Worm (Caenorhabditis elegans) whole organism, L4 larva: Measurements from ENCODE around the gene C37E2.2.
"Not testable (repeated sequence)": the region's sequence is repeated elsewhere in the genome, so short reads cannot be mapped to it uniquely, and the experiment has no call there.

Source experiments
- F26F4.8 ChIP-seq: fragments of 200-800 bp; sonication (Bioruptor generic); conservative IDR thresholded peaks from 2 replicates; pipeline ENCODE4 v1.3.6; 2022; ENCODE audit warnings: missing genetic modification characterization, missing compliant biosample characterization
- R02D3.7 ChIP-seq: fragments of 150-350 bp; sonication (generic microtip); optimal IDR thresholded peaks from 3 replicates; lab custom pipeline; 2014; ENCODE audit warnings: missing biosample characterization, missing genetic modification characterization
- Y48G9A.11 ChIP-seq: fragments of 200-800 bp; sonication (Bioruptor generic); IDR thresholded peaks from 2 replicates; pipeline ENCODE4 v1.3.6; 2022; ENCODE audit warnings: missing genetic modification reagents, missing genetic modification characterization, missing compliant biosample characterization
- aly-2 ChIP-seq: sonication (generic microtip); optimal IDR thresholded peaks from 2 replicates; lab custom pipeline; 2018; ENCODE audit warnings: missing biosample characterization, missing genetic modification characterization
- ceh-20 ChIP-seq: fragments of 200-800 bp; sonication (Bioruptor generic); IDR thresholded peaks from 2 replicates; pipeline ENCODE4 v1.3.6; 2022; ENCODE audit warnings: missing genetic modification reagents, missing genetic modification characterization, missing compliant biosample characterization
- ceh-32 ChIP-seq: sonication (generic microtip); optimal IDR thresholded peaks from 2 replicates; lab custom pipeline; 2016; ENCODE audit warnings: mild to moderate bottlenecking, missing genetic modification characterization, missing compliant biosample characterization; ENCODE audit not compliant: poor library complexity
- ceh-44 ChIP-seq: fragments of 200-800 bp; sonication (Bioruptor generic); IDR thresholded peaks from 2 replicates; pipeline ENCODE4 v1.3.6; 2022; ENCODE audit warnings: missing genetic modification reagents, missing genetic modification characterization, missing compliant biosample characterization
- daf-16 ChIP-seq, 3 experiments: sonication (generic microtip); optimal IDR thresholded peaks; 2 replicates each; lab custom pipeline; 2016 to 2017; ENCODE audit warnings: missing genetic modification characterization in 3 of 3, missing genetic modification reagents in 3 of 3, mild to moderate bottlenecking in 2 of 3, missing compliant biosample characterization in 2 of 3, missing biosample characterization in 1 of 3, moderate library complexity in 1 of 3
- dmd-6 ChIP-seq: fragments of 200-800 bp; sonication (Bioruptor generic); IDR thresholded peaks from 2 replicates; pipeline ENCODE4 v1.3.6; 2022; ENCODE audit warnings: missing genetic modification reagents, missing genetic modification characterization, missing compliant biosample characterization
- dmd-8 ChIP-seq: fragments of 200-800 bp; sonication (Bioruptor generic); IDR thresholded peaks from 2 replicates; pipeline ENCODE4 v1.3.6; 2022; ENCODE audit warnings: missing genetic modification characterization, missing compliant biosample characterization
- dpl-1 ChIP-seq: fragments of 150-350 bp; optimal IDR thresholded peaks from 2 replicates; lab custom pipeline; 2014; ENCODE audit warnings: missing biosample characterization, missing genetic modification reagents, missing genetic modification characterization
- dve-1 ChIP-seq: sonication (generic microtip); optimal IDR thresholded peaks from 2 replicates; lab custom pipeline; 2017; ENCODE audit warnings: antibody characterized with exemption, mild to moderate bottlenecking, missing genetic modification characterization, missing compliant biosample characterization; ENCODE audit not compliant: insufficient read depth
- egl-27 ChIP-seq: sonication (generic microtip); optimal IDR thresholded peaks from 3 replicates; lab custom pipeline; 2017; ENCODE audit warnings: missing biosample characterization, missing genetic modification reagents, missing genetic modification characterization
- egl-43 ChIP-seq: fragments of 200-800 bp; sonication (Bioruptor generic); IDR thresholded peaks from 2 replicates; pipeline ENCODE4 v1.3.6; 2022; ENCODE audit warnings: missing genetic modification reagents, missing genetic modification characterization, missing compliant biosample characterization
- fkh-10 ChIP-seq: fragments of 150-350 bp; optimal IDR thresholded peaks from 2 replicates; lab custom pipeline; 2014; ENCODE audit warnings: missing biosample characterization, missing genetic modification reagents, missing genetic modification characterization
- gei-8 ChIP-seq: fragments of 200-800 bp; sonication (Bioruptor generic); optimal IDR thresholded peaks from 2 replicates; lab custom pipeline; 2018; ENCODE audit warnings: mild to moderate bottlenecking, missing genetic modification characterization, missing compliant biosample characterization
- hlh-11 ChIP-seq: fragments of 200-800 bp; sonication (Bioruptor generic); optimal IDR thresholded peaks from 2 replicates; lab custom pipeline; 2018; ENCODE audit warnings: mild to moderate bottlenecking, missing genetic modification characterization, missing compliant biosample characterization
- lin-1 ChIP-seq: fragments of 200-800 bp; sonication (Bioruptor generic); IDR thresholded peaks from 2 replicates; pipeline ENCODE4 v1.3.6; 2022; ENCODE audit warnings: missing genetic modification reagents, missing genetic modification characterization, missing compliant biosample characterization
- madf-5 ChIP-seq, 2 experiments: fragments of 200-800 bp; sonication (Bioruptor generic); IDR thresholded peaks; 2 replicates each; pipeline ENCODE4 v1.3.6; 2022; ENCODE audit warnings: missing compliant biosample characterization in 2 of 2, missing genetic modification characterization in 2 of 2
- madf-9 ChIP-seq: fragments of 200-800 bp; sonication (Bioruptor generic); conservative IDR thresholded peaks from 2 replicates; pipeline ENCODE4 v1.3.6; 2022; ENCODE audit warnings: missing genetic modification reagents, missing genetic modification characterization, missing compliant biosample characterization
- mxl-3 ChIP-seq: fragments of 200-800 bp; sonication (Bioruptor generic); optimal IDR thresholded peaks from 2 replicates; lab custom pipeline; 2018; ENCODE audit warnings: mild to moderate bottlenecking, missing genetic modification characterization, missing compliant biosample characterization
- nhr-237 ChIP-seq: sonication (generic microtip); optimal IDR thresholded peaks from 2 replicates; lab custom pipeline; 2017; ENCODE audit warnings: missing biosample characterization, missing genetic modification characterization
- nhr-28 ChIP-seq: fragments of 150-350 bp; optimal IDR thresholded peaks from 2 replicates; lab custom pipeline; 2014; ENCODE audit warnings: missing biosample characterization, missing genetic modification characterization
- nhr-41 ChIP-seq: fragments of 200-800 bp; sonication (Bioruptor generic); IDR thresholded peaks from 2 replicates; pipeline ENCODE4 v1.3.6; 2022; ENCODE audit warnings: missing genetic modification reagents, missing genetic modification characterization, missing compliant biosample characterization
- nhr-42 ChIP-seq: fragments of 200-800 bp; sonication (Bioruptor generic); IDR thresholded peaks from 2 replicates; pipeline ENCODE4 v1.3.6; 2022; ENCODE audit warnings: missing genetic modification characterization, missing compliant biosample characterization
- nhr-48 ChIP-seq: sonication (generic microtip); optimal IDR thresholded peaks from 2 replicates; lab custom pipeline; 2016; ENCODE audit warnings: mild to moderate bottlenecking, missing genetic modification characterization, missing compliant biosample characterization
- nhr-76 ChIP-seq: fragments of 150-350 bp; optimal IDR thresholded peaks from 2 replicates; lab custom pipeline; 2014; ENCODE audit warnings: missing biosample characterization, missing genetic modification characterization
- nhr-77 ChIP-seq: fragments of 150-350 bp; optimal IDR thresholded peaks from 2 replicates; lab custom pipeline; 2014; ENCODE audit warnings: missing biosample characterization, missing genetic modification characterization
- pha-4 ChIP-seq, 2 experiments: fragments of 150-350 bp in 1 of 2; fragments of 200-800 bp in 1 of 2; sonication (Bioruptor generic) in 1 of 2; IDR thresholded peaks in 1 of 2; optimal IDR thresholded peaks in 1 of 2; 2 replicates each; pipeline versions ENCODE4 v1.3.6 to Lab custom; 2014 to 2022; ENCODE audit warnings: missing genetic modification characterization in 2 of 2, missing genetic modification reagents in 2 of 2, missing biosample characterization in 1 of 2, missing compliant biosample characterization in 1 of 2
- php-3 ChIP-seq: fragments of 200-800 bp; sonication (Bioruptor generic); IDR thresholded peaks from 2 replicates; pipeline ENCODE4 v1.3.6; 2022; ENCODE audit warnings: missing genetic modification reagents, missing genetic modification characterization, missing compliant biosample characterization
- pqm-1 ChIP-seq: sonication (generic microtip); optimal IDR thresholded peaks from 2 replicates; lab custom pipeline; 2017; ENCODE audit warnings: missing biosample characterization, missing genetic modification characterization
- saeg-2 ChIP-seq: fragments of 200-800 bp; sonication (Bioruptor generic); IDR thresholded peaks from 2 replicates; pipeline ENCODE4 v1.3.6; 2022; ENCODE audit warnings: missing genetic modification reagents, missing genetic modification characterization, missing compliant biosample characterization
- snpc-4 ChIP-seq: fragments of 150-350 bp; optimal IDR thresholded peaks from 2 replicates; lab custom pipeline; 2014; ENCODE audit warnings: missing biosample characterization, missing genetic modification characterization
- tag-97 ChIP-seq: fragments of 200-800 bp; sonication (Bioruptor generic); IDR thresholded peaks from 2 replicates; pipeline ENCODE4 v1.3.6; 2022; ENCODE audit warnings: missing genetic modification characterization, missing compliant biosample characterization
- unc-130 ChIP-seq: sonication (generic microtip); optimal IDR thresholded peaks from 2 replicates; lab custom pipeline; 2016; ENCODE audit warnings: missing genetic modification reagents, missing genetic modification characterization, missing compliant biosample characterization
- unc-62 ChIP-seq, 3 experiments: fragments of 150-350 bp in 1 of 3; sonication (generic microtip); optimal IDR thresholded peaks in 2 of 3; peaks in 1 of 3; 1 replicate in 1 of 3; 2 replicates in 2 of 3; lab custom pipeline; 2014 to 2017; ENCODE audit warnings: missing biosample characterization in 3 of 3, missing genetic modification characterization in 3 of 3, missing genetic modification reagents in 3 of 3, missing genotype in 1 of 3
- vab-7 ChIP-seq: fragments of 200-800 bp; sonication (Bioruptor generic); IDR thresholded peaks from 2 replicates; pipeline ENCODE4 v1.3.6; 2022; ENCODE audit warnings: missing genetic modification reagents, missing genetic modification characterization, missing compliant biosample characterization
- zag-1 ChIP-seq: fragments of 150-350 bp; optimal IDR thresholded peaks from 2 replicates; lab custom pipeline; 2014; ENCODE audit warnings: missing biosample characterization, missing genetic modification characterization
- zip-11 ChIP-seq: fragments of 200-800 bp; sonication (Bioruptor generic); IDR thresholded peaks from 2 replicates; pipeline ENCODE4 v1.3.6; 2022; ENCODE audit warnings: missing genetic modification characterization, missing compliant biosample characterization

Gene C37E2.2

DNA sequence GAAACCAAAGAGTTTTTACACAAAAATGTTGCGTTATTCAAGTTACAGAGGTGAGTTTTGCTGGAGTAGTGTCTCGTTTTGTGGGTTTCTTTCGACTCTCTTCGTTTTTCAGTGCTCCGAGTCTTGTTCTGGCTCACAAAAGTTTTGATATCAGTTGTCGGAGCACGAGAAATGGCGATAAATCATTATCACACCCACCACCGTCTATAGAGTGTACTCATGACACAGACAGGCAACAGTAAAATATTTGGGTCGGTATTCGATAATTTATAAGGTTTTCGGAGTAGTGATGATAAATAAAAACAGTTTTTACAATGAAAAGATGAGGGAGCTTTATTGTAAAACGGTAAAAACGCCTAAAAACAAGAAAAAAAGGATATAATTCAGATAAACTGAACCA is 32.1 kb downstream of the C37E2.2 start, which contains the start of gene ceh-37 (continued):
- TF ChIP-seq daf-16 (GFP tag; optimal IDR thresholded peaks at IDR 0.05; lab: Kevin White, UChicago) (no peak), daf-16 (tag; optimal IDR thresholded peaks at IDR 0.05; lab: Kevin White, UChicago) (peak; percentile 36), nhr-41 (GFP tag; lab: Robert Waterston, UW) (no peak), egl-27 (tag; lab: Kevin White, UChicago) (no peak), nhr-28 (peak; percentile 49), unc-130 (GFP tag; lab: Kevin White, UChicago) (no peak), fkh-10 (GFP tag; lab: Kevin White, UChicago) (no peak), tag-97 (no peak), ceh-32 (tag; lab: Kevin White, UChicago) (no peak), pqm-1 (tag; lab: Kevin White, UChicago) (peak; percentile 50), aly-2 (tag; lab: Kevin White, UChicago) (no peak), hlh-11 (tag; lab: Kevin White, UChicago) (peak; percentile 68), snpc-4 (tag; lab: Kevin White, UChicago) (no peak), R02D3.7 (no peak), mxl-3 (GFP tag; lab: Kevin White, UChicago) (no peak), dve-1 (tag; lab: Kevin White, UChicago) (peak; percentile 19), nhr-76 (tag; lab: Kevin White, UChicago) (no peak), madf-5 (GFP tag; IDR thresholded peaks at IDR 0.05; lab: Robert Waterston, UW) (no peak)

DNA sequence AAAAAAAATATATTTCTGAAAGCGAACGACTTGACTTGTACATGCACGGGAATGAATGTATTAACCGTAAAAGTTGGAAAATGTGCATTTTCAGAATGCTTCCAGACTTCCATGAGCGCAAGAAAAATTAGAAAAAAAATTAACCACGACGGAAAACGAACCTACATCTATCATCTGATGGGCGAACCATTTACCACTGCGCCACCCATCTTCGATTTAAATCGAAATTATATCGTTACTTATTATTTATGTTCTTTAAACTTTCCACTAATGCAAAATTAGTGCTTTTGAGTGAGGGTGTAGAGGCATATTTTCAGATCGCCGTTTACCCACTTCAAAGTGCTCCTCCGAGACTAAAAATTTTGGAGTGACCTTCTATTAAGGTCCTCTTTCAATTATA is 35.3 kb downstream of the C37E2.2 start:
- TF ChIP-seq daf-16 (GFP tag; optimal IDR thresholded peaks at IDR 0.05; lab: Kevin White, UChicago), result peak in 1 of 2 experiments; percentile 15
- not testable (repeated sequence) for TF ChIP-seq daf-16, pha-4 (tag; optimal IDR thresholded peaks at IDR 0.05; lab: Kevin White, UChicago)
- 0 out of 2 replicates have a peak, but pooled peaks have one; percentile 38 for TF ChIP-seq dmd-8
- peak; percentile 28; the same call in 1 of the 2 replicates for TF ChIP-seq dmd-6
- peak; percentile 70; the same call in 1 of the 2 replicates for TF ChIP-seq pha-4 (GFP tag; IDR thresholded peaks at IDR 0.05; lab: Robert Waterston, UW)
- 0 out of 2 replicates have a peak, but pooled peaks have one; percentile 14 for TF ChIP-seq madf-9 (GFP tag; lab: Robert Waterston, UW)
- TF ChIP-seq F26F4.8 (GFP tag; lab: Robert Waterston, UW), result 0 out of 2 replicates have a peak, but pooled peaks have one; percentile 42
- TF ChIP-seq, all 104 proteins: peak for 6; not testable (repeated sequence) for 98

DNA sequence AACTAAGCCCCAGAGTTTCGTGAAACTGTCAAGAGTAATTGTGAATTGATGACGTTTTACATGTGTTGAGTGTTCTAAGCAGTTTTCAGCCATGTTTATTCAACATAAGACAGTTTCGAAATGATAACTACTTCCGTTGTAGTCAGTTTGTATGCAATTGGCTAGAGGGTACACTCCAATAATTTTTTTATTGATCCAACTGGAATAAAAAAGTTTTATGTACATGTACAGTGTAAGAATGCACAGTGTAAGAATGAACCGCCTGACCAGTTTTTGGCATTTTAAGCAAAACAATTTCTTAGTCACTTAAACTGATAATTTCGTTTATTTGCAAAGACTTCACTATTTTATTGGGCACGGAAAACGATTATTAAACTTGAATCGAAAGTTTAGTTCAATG is 37.5 kb downstream of the C37E2.2 start:
- TF ChIP-seq dpl-1 (GFP tag; lab: Kevin White, UChicago) (no peak), R02D3.7 (no peak), lin-1 (GFP tag; lab: Robert Waterston, UW) (no peak), pha-4 (GFP tag; IDR thresholded peaks at IDR 0.05; lab: Robert Waterston, UW) (no peak), pha-4 (tag; optimal IDR thresholded peaks at IDR 0.05; lab: Kevin White, UChicago) (no peak), daf-16 (GFP tag; optimal IDR thresholded peaks at IDR 0.05; lab: Kevin White, UChicago) (no peak), daf-16 (tag; optimal IDR thresholded peaks at IDR 0.05; lab: Kevin White, UChicago) (peak; percentile 61), nhr-28 (peak; percentile 85), vab-7 (GFP tag; lab: Robert Waterston, UW) (no peak), egl-43 (no peak), unc-62 (GFP tag; optimal IDR thresholded peaks at IDR 0.05 in 1 of 2; lab: Kevin White, UChicago) (peak in 1 of 2 experiments; percentile 47), unc-62 (tag; optimal IDR thresholded peaks at IDR 0.05; lab: Kevin White, UChicago) (no peak), php-3 (GFP tag; lab: Robert Waterston, UW) (peak; percentile 85), dve-1 (tag; lab: Kevin White, UChicago) (peak; percentile 26)

DNA sequence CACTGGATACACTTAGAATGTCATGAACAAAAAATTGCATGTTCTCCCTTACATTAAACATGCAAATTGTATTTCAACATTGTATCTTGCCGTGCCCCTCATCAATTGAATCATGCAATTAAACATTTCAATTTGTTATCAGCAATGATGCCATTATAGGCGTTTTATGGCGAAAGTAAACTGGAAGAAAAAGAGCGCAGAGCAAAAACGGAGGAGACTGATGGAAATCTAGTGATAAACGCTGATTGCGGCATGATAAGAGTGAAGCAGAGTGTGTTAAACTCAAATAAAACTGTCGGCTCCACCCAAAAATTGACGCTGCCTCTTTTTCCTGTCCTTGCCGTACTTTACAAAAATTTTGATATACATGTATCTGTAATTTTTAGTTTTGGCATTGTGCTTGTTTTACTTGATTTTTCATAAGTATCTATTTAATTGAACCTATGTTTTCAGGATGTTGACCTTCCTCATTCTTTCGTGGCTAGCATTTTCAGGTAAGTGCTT is 38.7 kb downstream of the C37E2.2 start, which contains the start of gene K06G5.1:
TSS of gene K06G5.1 (plus strand) at position 454 of the 504 bp plus-strand sequence.
- TF ChIP-seq zag-1 (tag; lab: Kevin White, UChicago) (no peak), saeg-2 (no peak), nhr-237 (no peak), ceh-20 (peak; percentile 60; the same call in 1 of the 2 replicates), nhr-42 (GFP tag; lab: Robert Waterston, UW) (0 out of 2 replicates have a peak, but pooled peaks have one; percentile 18), daf-16 (GFP tag; optimal IDR thresholded peaks at IDR 0.05; lab: Kevin White, UChicago) (peak in 1 of 2 experiments; percentile 20), daf-16 (tag; optimal IDR thresholded peaks at IDR 0.05; lab: Kevin White, UChicago) (peak; percentile 92), ceh-32 (tag; lab: Kevin White, UChicago) (no peak), Y48G9A.11 (GFP tag; lab: Robert Waterston, UW) (no peak), zip-11 (GFP tag; lab: Robert Waterston, UW) (no peak), mxl-3 (GFP tag; lab: Kevin White, UChicago) (no peak), nhr-77 (tag; lab: Kevin White, UChicago) (peak; percentile 78), gei-8 (no peak), vab-7 (GFP tag; lab: Robert Waterston, UW) (no peak), ceh-44 (GFP tag; lab: Robert Waterston, UW) (no peak), nhr-48 (tag; lab: Kevin White, UChicago) (peak; percentile 7), nhr-28 (peak; percentile 97), pha-4 (GFP tag; IDR thresholded peaks at IDR 0.05; lab: Robert Waterston, UW) (peak; percentile 50; the same call in 1 of the 2 replicates), pha-4 (tag; optimal IDR thresholded peaks at IDR 0.05; lab: Kevin White, UChicago) (no peak), nhr-76 (tag; lab: Kevin White, UChicago) (no peak), dmd-8 (no peak), lin-1 (GFP tag; lab: Robert Waterston, UW) (peak; percentile 54; the same call in 1 of the 2 replicates), hlh-11 (tag; lab: Kevin White, UChicago) (peak; percentile 91), snpc-4 (tag; lab: Kevin White, UChicago) (no peak)
